Worm (Caenorhabditis elegans) whole organism, L4 larva: ENCODE measurements around the gene F20C5.6.

Experiments used
- F10B5.3 ChIP-seq: sonication (generic microtip); optimal IDR thresholded peaks from 2 replicates; lab custom pipeline; 2016; ENCODE audit warnings: mild to moderate bottlenecking, missing genetic modification characterization, missing compliant biosample characterization
- F26F4.8 ChIP-seq: fragments of 200-800 bp; sonication (Bioruptor generic); conservative IDR thresholded peaks from 2 replicates; pipeline ENCODE4 v1.3.6; 2022; ENCODE audit warnings: missing genetic modification characterization, missing compliant biosample characterization
- F44E2.7 ChIP-seq: fragments of 200-800 bp; sonication (Bioruptor generic); IDR thresholded peaks from 2 replicates; pipeline ENCODE4 v2.1.2; 2022; ENCODE audit warnings: missing genetic modification characterization, missing compliant biosample characterization
- R02D3.7 ChIP-seq: fragments of 150-350 bp; sonication (generic microtip); optimal IDR thresholded peaks from 3 replicates; lab custom pipeline; 2014; ENCODE audit warnings: missing biosample characterization, missing genetic modification characterization
- Y48G9A.11 ChIP-seq: fragments of 200-800 bp; sonication (Bioruptor generic); IDR thresholded peaks from 2 replicates; pipeline ENCODE4 v1.3.6; 2022; ENCODE audit warnings: missing genetic modification reagents, missing genetic modification characterization, missing compliant biosample characterization
- Y75B8A.6 ChIP-seq: fragments of 200-800 bp; sonication (Bioruptor generic); IDR thresholded peaks from 2 replicates; pipeline ENCODE4 v1.3.6; 2022; ENCODE audit warnings: missing genetic modification reagents, missing genetic modification characterization, missing compliant biosample characterization
- ZK546.5 ChIP-seq, 2 experiments: sonication (generic microtip); optimal IDR thresholded peaks; 2 replicates each; lab custom pipeline; 2017; ENCODE audit warnings: missing biosample characterization in 2 of 2, missing genetic modification characterization in 2 of 2
- aha-1 ChIP-seq: fragments of 150-350 bp; peaks from one replicate; lab custom pipeline; 2014; ENCODE audit warnings: missing biosample characterization, missing genetic modification characterization
- aly-2 ChIP-seq: sonication (generic microtip); optimal IDR thresholded peaks from 2 replicates; lab custom pipeline; 2018; ENCODE audit warnings: missing biosample characterization, missing genetic modification characterization
- ceh-28 ChIP-seq: fragments of 150-350 bp; optimal IDR thresholded peaks from 2 replicates; lab custom pipeline; 2014; ENCODE audit warnings: missing biosample characterization, missing genetic modification reagents, missing genetic modification characterization
- ceh-32 ChIP-seq: sonication (generic microtip); optimal IDR thresholded peaks from 2 replicates; lab custom pipeline; 2016; ENCODE audit warnings: mild to moderate bottlenecking, missing genetic modification characterization, missing compliant biosample characterization; ENCODE audit not compliant: poor library complexity
- ceh-44 ChIP-seq: fragments of 200-800 bp; sonication (Bioruptor generic); IDR thresholded peaks from 2 replicates; pipeline ENCODE4 v1.3.6; 2022; ENCODE audit warnings: missing genetic modification reagents, missing genetic modification characterization, missing compliant biosample characterization
- ceh-62 ChIP-seq: sonication (generic microtip); optimal IDR thresholded peaks from 2 replicates; lab custom pipeline; 2017; ENCODE audit warnings: missing biosample characterization, missing genetic modification characterization
- ces-1 ChIP-seq: fragments of 150-350 bp; sonication (generic microtip); optimal IDR thresholded peaks from 4 replicates; lab custom pipeline; 2014; ENCODE audit warnings: missing biosample characterization, missing genetic modification reagents, missing genetic modification characterization
- cey-2 ChIP-seq: sonication (generic microtip); optimal IDR thresholded peaks from 3 replicates; lab custom pipeline; 2017; ENCODE audit warnings: missing genetic modification characterization, mild to moderate bottlenecking, missing compliant biosample characterization, antibody characterized with exemption, borderline replicate concordance; ENCODE audit not compliant: insufficient read depth
- daf-8 ChIP-seq: fragments of 200-800 bp; sonication (Bioruptor generic); IDR thresholded peaks from 2 replicates; pipeline ENCODE4 v1.3.6; 2022; ENCODE audit warnings: missing genetic modification characterization, missing compliant biosample characterization
- dmd-6 ChIP-seq: fragments of 200-800 bp; sonication (Bioruptor generic); IDR thresholded peaks from 2 replicates; pipeline ENCODE4 v1.3.6; 2022; ENCODE audit warnings: missing genetic modification reagents, missing genetic modification characterization, missing compliant biosample characterization
- dmd-8 ChIP-seq: fragments of 200-800 bp; sonication (Bioruptor generic); IDR thresholded peaks from 2 replicates; pipeline ENCODE4 v1.3.6; 2022; ENCODE audit warnings: missing genetic modification characterization, missing compliant biosample characterization
- fkh-10 ChIP-seq: fragments of 150-350 bp; optimal IDR thresholded peaks from 2 replicates; lab custom pipeline; 2014; ENCODE audit warnings: missing biosample characterization, missing genetic modification reagents, missing genetic modification characterization
- gei-8 ChIP-seq: fragments of 200-800 bp; sonication (Bioruptor generic); optimal IDR thresholded peaks from 2 replicates; lab custom pipeline; 2018; ENCODE audit warnings: mild to moderate bottlenecking, missing genetic modification characterization, missing compliant biosample characterization
- hif-1 ChIP-seq, 2 experiments: sonication (generic microtip); optimal IDR thresholded peaks; 2 replicates each; lab custom pipeline; 2016 to 2017; ENCODE audit warnings: missing compliant biosample characterization in 2 of 2, missing genetic modification characterization in 2 of 2, missing genetic modification reagents in 2 of 2, missing genotype in 2 of 2, mild to moderate bottlenecking in 1 of 2
- hlh-11 ChIP-seq: fragments of 200-800 bp; sonication (Bioruptor generic); optimal IDR thresholded peaks from 2 replicates; lab custom pipeline; 2018; ENCODE audit warnings: mild to moderate bottlenecking, missing genetic modification characterization, missing compliant biosample characterization
- hlh-30 ChIP-seq: sonication (generic microtip); optimal IDR thresholded peaks from 2 replicates; lab custom pipeline; 2017; ENCODE audit warnings: antibody characterized with exemption, mild to moderate bottlenecking, missing genetic modification characterization, missing compliant biosample characterization; ENCODE audit not compliant: insufficient read depth
- hmg-1.1 ChIP-seq: fragments of 200-800 bp; sonication (Bioruptor generic); IDR thresholded peaks from 2 replicates; pipeline ENCODE4 v1.3.6; 2022; ENCODE audit warnings: missing genetic modification reagents, missing genetic modification characterization, missing compliant biosample characterization
- lim-7 ChIP-seq: fragments of 200-800 bp; sonication (Bioruptor generic); IDR thresholded peaks from 2 replicates; pipeline ENCODE4 v1.3.6; 2022; ENCODE audit warnings: missing genetic modification characterization, missing compliant biosample characterization
- lin-1 ChIP-seq: fragments of 200-800 bp; sonication (Bioruptor generic); IDR thresholded peaks from 2 replicates; pipeline ENCODE4 v1.3.6; 2022; ENCODE audit warnings: missing genetic modification reagents, missing genetic modification characterization, missing compliant biosample characterization
- lin-13 ChIP-seq: fragments of 150-350 bp; optimal IDR thresholded peaks from 2 replicates; lab custom pipeline; 2014; ENCODE audit warnings: missing biosample characterization, missing genetic modification reagents, missing genetic modification characterization
- madf-5 ChIP-seq, 2 experiments: fragments of 200-800 bp; sonication (Bioruptor generic); IDR thresholded peaks; 2 replicates each; pipeline ENCODE4 v1.3.6; 2022; ENCODE audit warnings: missing compliant biosample characterization in 2 of 2, missing genetic modification characterization in 2 of 2
- mdl-1 ChIP-seq, 2 experiments: fragments of 150-350 bp in 1 of 2; sonication (generic microtip) in 1 of 2; optimal IDR thresholded peaks; 2 replicates each; lab custom pipeline; 2014 to 2017; ENCODE audit warnings: missing biosample characterization in 2 of 2, missing genetic modification characterization in 2 of 2
- mdt-29 ChIP-seq: fragments of 200-800 bp; sonication (Bioruptor generic); IDR thresholded peaks from 2 replicates; pipeline ENCODE4 v1.3.6; 2022; ENCODE audit warnings: missing genetic modification reagents, missing genetic modification characterization, missing compliant biosample characterization
- mep-1 ChIP-seq: fragments of 150-350 bp; sonication (generic microtip); optimal IDR thresholded peaks from 3 replicates; lab custom pipeline; 2014; ENCODE audit warnings: missing biosample characterization, missing genetic modification characterization
- mes-2 ChIP-seq: sonication (generic microtip); optimal IDR thresholded peaks from 2 replicates; lab custom pipeline; 2016; ENCODE audit warnings: missing genotype, mild to moderate bottlenecking, missing genetic modification characterization, missing compliant biosample characterization; ENCODE audit not compliant: poor library complexity, severe bottlenecking
- mxl-2 ChIP-seq: fragments of 200-800 bp; sonication (Bioruptor generic); conservative IDR thresholded peaks from 2 replicates; pipeline ENCODE4 v1.3.6; 2022; ENCODE audit warnings: missing genetic modification reagents, missing genetic modification characterization, missing compliant biosample characterization
- mxl-3 ChIP-seq: fragments of 200-800 bp; sonication (Bioruptor generic); optimal IDR thresholded peaks from 2 replicates; lab custom pipeline; 2018; ENCODE audit warnings: mild to moderate bottlenecking, missing genetic modification characterization, missing compliant biosample characterization
- nhr-237 ChIP-seq: sonication (generic microtip); optimal IDR thresholded peaks from 2 replicates; lab custom pipeline; 2017; ENCODE audit warnings: missing biosample characterization, missing genetic modification characterization
- nhr-41 ChIP-seq: fragments of 200-800 bp; sonication (Bioruptor generic); IDR thresholded peaks from 2 replicates; pipeline ENCODE4 v1.3.6; 2022; ENCODE audit warnings: missing genetic modification reagents, missing genetic modification characterization, missing compliant biosample characterization
- nhr-48 ChIP-seq: sonication (generic microtip); optimal IDR thresholded peaks from 2 replicates; lab custom pipeline; 2016; ENCODE audit warnings: mild to moderate bottlenecking, missing genetic modification characterization, missing compliant biosample characterization
- nhr-6 ChIP-seq: fragments of 150-350 bp; optimal IDR thresholded peaks from 2 replicates; lab custom pipeline; 2014; ENCODE audit warnings: missing biosample characterization, missing genetic modification characterization
- nhr-76 ChIP-seq: fragments of 150-350 bp; optimal IDR thresholded peaks from 2 replicates; lab custom pipeline; 2014; ENCODE audit warnings: missing biosample characterization, missing genetic modification characterization
- nhr-77 ChIP-seq: fragments of 150-350 bp; optimal IDR thresholded peaks from 2 replicates; lab custom pipeline; 2014; ENCODE audit warnings: missing biosample characterization, missing genetic modification characterization
- pha-4 ChIP-seq, 2 experiments: fragments of 150-350 bp in 1 of 2; fragments of 200-800 bp in 1 of 2; sonication (Bioruptor generic) in 1 of 2; IDR thresholded peaks in 1 of 2; optimal IDR thresholded peaks in 1 of 2; 2 replicates each; pipeline versions ENCODE4 v1.3.6 to Lab custom; 2014 to 2022; ENCODE audit warnings: missing genetic modification characterization in 2 of 2, missing genetic modification reagents in 2 of 2, missing biosample characterization in 1 of 2, missing compliant biosample characterization in 1 of 2
- pqm-1 ChIP-seq: sonication (generic microtip); optimal IDR thresholded peaks from 2 replicates; lab custom pipeline; 2017; ENCODE audit warnings: missing biosample characterization, missing genetic modification characterization
- rbr-2 ChIP-seq: sonication (generic microtip); optimal IDR thresholded peaks from 2 replicates; lab custom pipeline; 2016; ENCODE audit warnings: missing genotype, missing genetic modification characterization, missing compliant biosample characterization
- saeg-2 ChIP-seq: fragments of 200-800 bp; sonication (Bioruptor generic); IDR thresholded peaks from 2 replicates; pipeline ENCODE4 v1.3.6; 2022; ENCODE audit warnings: missing genetic modification reagents, missing genetic modification characterization, missing compliant biosample characterization
- sdz-12 ChIP-seq: fragments of 200-800 bp; sonication (Bioruptor generic); optimal IDR thresholded peaks from 2 replicates; lab custom pipeline; 2018; ENCODE audit warnings: mild to moderate bottlenecking, missing genetic modification characterization, missing compliant biosample characterization
- set-16 ChIP-seq: fragments of 200-800 bp; sonication (Bioruptor generic); IDR thresholded peaks from 2 replicates; pipeline ENCODE4 v1.3.6; 2022; ENCODE audit warnings: missing genetic modification reagents, missing genetic modification characterization, missing compliant biosample characterization
- snpc-4 ChIP-seq: fragments of 150-350 bp; optimal IDR thresholded peaks from 2 replicates; lab custom pipeline; 2014; ENCODE audit warnings: missing biosample characterization, missing genetic modification characterization
- tag-97 ChIP-seq: fragments of 200-800 bp; sonication (Bioruptor generic); IDR thresholded peaks from 2 replicates; pipeline ENCODE4 v1.3.6; 2022; ENCODE audit warnings: missing genetic modification characterization, missing compliant biosample characterization
- unc-39 ChIP-seq: sonication (generic microtip); optimal IDR thresholded peaks from 2 replicates; lab custom pipeline; 2017; ENCODE audit warnings: missing biosample characterization, missing genetic modification characterization
- unc-62 ChIP-seq, 3 experiments: fragments of 150-350 bp in 1 of 3; sonication (generic microtip); optimal IDR thresholded peaks in 2 of 3; peaks in 1 of 3; 1 replicate in 1 of 3; 2 replicates in 2 of 3; lab custom pipeline; 2014 to 2017; ENCODE audit warnings: missing biosample characterization in 3 of 3, missing genetic modification characterization in 3 of 3, missing genetic modification reagents in 3 of 3, missing genotype in 1 of 3
- ztf-11 ChIP-seq: fragments of 150-350 bp; optimal IDR thresholded peaks from 2 replicates; lab custom pipeline; 2014; ENCODE audit warnings: missing biosample characterization, missing genetic modification characterization

F20C5.6 gene

ce11 chrIV:8793223-8793622, 20.2 kb upstream of the F20C5.6 start:
- TF ChIP-seq saeg-2 (GFP tag; lab: Robert Waterston, UW) (no peak), fkh-10 (GFP tag; lab: Kevin White, UChicago) (no peak), F26F4.8 (GFP tag; lab: Robert Waterston, UW) (no peak), lim-7 (no peak), lin-13 (GFP tag; lab: Kevin White, UChicago) (no peak), ceh-44 (GFP tag; lab: Robert Waterston, UW) (no peak), Y75B8A.6 (GFP tag; lab: Robert Waterston, UW) (no peak), aly-2 (tag; lab: Kevin White, UChicago) (no peak), dmd-8 (GFP tag; lab: Robert Waterston, UW) (no peak), unc-39 (tag; lab: Kevin White, UChicago) (no peak), lin-1 (GFP tag; lab: Robert Waterston, UW) (no peak), mxl-2 (GFP tag; lab: Robert Waterston, UW) (no peak), dmd-6 (peak; percentile 71), ceh-32 (tag; lab: Kevin White, UChicago) (no peak), nhr-76 (tag; lab: Kevin White, UChicago) (no peak), R02D3.7 (tag; lab: Kevin White, UChicago) (no peak), snpc-4 (no peak), nhr-41 (GFP tag; lab: Robert Waterston, UW) (no peak), nhr-48 (tag; lab: Kevin White, UChicago) (no peak), ZK546.5 (tag; optimal IDR thresholded peaks at IDR 0.05; lab: Kevin White, UChicago) (no peak), nhr-77 (tag; lab: Kevin White, UChicago) (no peak), aha-1 (tag; lab: Kevin White, UChicago) (peak; percentile 66), mdt-29 (GFP tag; lab: Robert Waterston, UW) (no peak), ceh-28 (tag; lab: Kevin White, UChicago) (no peak), hlh-11 (tag; lab: Kevin White, UChicago) (peak; percentile 85), F10B5.3 (tag; lab: Kevin White, UChicago) (no peak), hlh-30 (tag; lab: Kevin White, UChicago) (peak; percentile 25), mdl-1 (tag; optimal IDR thresholded peaks at IDR 0.05; lab: Kevin White, UChicago) (peak in 1 of 2 experiments; percentile 52), set-16 (no peak), gei-8 (no peak), hmg-1.1 (no peak), pqm-1 (tag; lab: Kevin White, UChicago) (peak; percentile 80), ces-1 (GFP tag; lab: Kevin White, UChicago) (no peak), rbr-2 (tag; lab: Kevin White, UChicago) (no peak), F44E2.7 (GFP tag; lab: Robert Waterston, UW) (no peak), sdz-12 (GFP tag; lab: Kevin White, UChicago) (no peak), cey-2 (tag; lab: Kevin White, UChicago) (no peak), madf-5 (GFP tag; IDR thresholded peaks at IDR 0.05; lab: Robert Waterston, UW) (no peak), mep-1 (tag; lab: Kevin White, UChicago) (no peak), hif-1 (tag; optimal IDR thresholded peaks at IDR 0.05; lab: Kevin White, UChicago) (no peak), nhr-6 (tag; lab: Kevin White, UChicago) (no peak), unc-62 (GFP tag; optimal IDR thresholded peaks at IDR 0.05 in 1 of 2; lab: Kevin White, UChicago) (peak in 1 of 2 experiments; percentile 97), unc-62 (tag; optimal IDR thresholded peaks at IDR 0.05; lab: Kevin White, UChicago) (no peak), Y48G9A.11 (GFP tag; lab: Robert Waterston, UW) (no peak), daf-8 (GFP tag; lab: Robert Waterston, UW) (no peak), tag-97 (no peak), ceh-62 (tag; lab: Kevin White, UChicago) (no peak), mxl-3 (GFP tag; lab: Kevin White, UChicago) (peak; percentile 80), ztf-11 (tag; lab: Kevin White, UChicago) (no peak), mes-2 (no peak), pha-4 (GFP tag; IDR thresholded peaks at IDR 0.05; lab: Robert Waterston, UW) (no peak), pha-4 (tag; optimal IDR thresholded peaks at IDR 0.05; lab: Kevin White, UChicago) (no peak), nhr-237 (tag; lab: Kevin White, UChicago) (no peak)
